Worm (Caenorhabditis elegans) whole organism, early embryonic: Measurements from ENCODE around the gene sra-14.

Experiments used
- B0310.2 ChIP-seq: sonication (generic microtip); optimal IDR thresholded peaks from 2 replicates; lab custom pipeline; 2016; ENCODE audit warnings: mild to moderate bottlenecking, missing genetic modification characterization, missing compliant biosample characterization
- F13C5.2 ChIP-seq: sonication (generic microtip); optimal IDR thresholded peaks from 2 replicates; lab custom pipeline; 2017; ENCODE audit warnings: mild to moderate bottlenecking, missing genetic modification characterization, inconsistent platforms, missing compliant biosample characterization
- aly-1 ChIP-seq: sonication (generic microtip); optimal IDR thresholded peaks from 2 replicates; lab custom pipeline; 2016; ENCODE audit warnings: missing genetic modification characterization, missing compliant biosample characterization
- ama-1 ChIP-seq: fragments of 150-350 bp; optimal IDR thresholded peaks from 2 replicates; lab custom pipeline; 2014
- ceh-13 ChIP-seq: fragments of 200-800 bp; sonication (Bioruptor generic); optimal IDR thresholded peaks from 2 replicates; lab custom pipeline; 2018; ENCODE audit warnings: mild to moderate bottlenecking, missing genetic modification characterization, missing compliant biosample characterization
- ceh-36 ChIP-seq: sonication (generic microtip); optimal IDR thresholded peaks from 2 replicates; lab custom pipeline; 2016; ENCODE audit warnings: missing genetic modification characterization, inconsistent platforms, missing compliant biosample characterization
- ets-7 ChIP-seq: sonication (generic microtip); optimal IDR thresholded peaks from 2 replicates; lab custom pipeline; 2016; ENCODE audit warnings: missing genotype, missing genetic modification characterization, missing compliant biosample characterization
- flt-1 ChIP-seq: fragments of 200-800 bp; sonication (Bioruptor generic); IDR thresholded peaks from 2 replicates; pipeline ENCODE4 v1.3.6; 2022; ENCODE audit warnings: missing genetic modification characterization, missing compliant biosample characterization
- hmbx-1 ChIP-seq: sonication (generic microtip); optimal IDR thresholded peaks from 2 replicates; lab custom pipeline; 2016; ENCODE audit warnings: mild to moderate bottlenecking, missing genetic modification characterization, missing compliant biosample characterization
- hmg-4 ChIP-seq: fragments of 200-800 bp; sonication (Bioruptor generic); optimal IDR thresholded peaks from 2 replicates; lab custom pipeline; 2018; ENCODE audit warnings: mild to moderate bottlenecking, missing genetic modification characterization, missing compliant biosample characterization
- hnd-1 ChIP-seq: sonication (generic microtip); optimal IDR thresholded peaks from 2 replicates; lab custom pipeline; 2016; ENCODE audit warnings: missing genetic modification characterization, missing compliant biosample characterization
- pes-1 ChIP-seq: fragments of 200-800 bp; sonication (Bioruptor generic); IDR thresholded peaks from 2 replicates; pipeline ENCODE4 v1.3.6; 2022; ENCODE audit warnings: missing genetic modification reagents, missing genetic modification characterization, missing compliant biosample characterization
- scrt-1 ChIP-seq: fragments of 200-800 bp; sonication (Bioruptor generic); IDR thresholded peaks from 2 replicates; pipeline ENCODE4 v1.3.6; 2022; ENCODE audit warnings: missing genetic modification characterization, missing compliant biosample characterization
- sea-1 ChIP-seq: fragments of 200-800 bp; sonication (Bioruptor generic); conservative IDR thresholded peaks from 2 replicates; pipeline ENCODE4 v1.3.6; 2022; ENCODE audit warnings: missing genetic modification characterization, missing compliant biosample characterization
- tbx-11 ChIP-seq: fragments of 200-800 bp; sonication (Bioruptor generic); IDR thresholded peaks from 2 replicates; pipeline ENCODE4 v1.3.6; 2022; ENCODE audit warnings: missing genetic modification characterization, missing compliant biosample characterization
- tbx-37 ChIP-seq: fragments of 200-800 bp; sonication (Bioruptor generic); conservative IDR thresholded peaks from 2 replicates; pipeline ENCODE4 v1.3.6; 2022; ENCODE audit warnings: missing genetic modification reagents, missing genetic modification characterization, missing compliant biosample characterization
- tra-4 ChIP-seq: sonication (generic microtip); optimal IDR thresholded peaks from 2 replicates; lab custom pipeline; 2017; ENCODE audit warnings: missing genetic modification characterization, missing compliant biosample characterization

Gene sra-14

DNA sequence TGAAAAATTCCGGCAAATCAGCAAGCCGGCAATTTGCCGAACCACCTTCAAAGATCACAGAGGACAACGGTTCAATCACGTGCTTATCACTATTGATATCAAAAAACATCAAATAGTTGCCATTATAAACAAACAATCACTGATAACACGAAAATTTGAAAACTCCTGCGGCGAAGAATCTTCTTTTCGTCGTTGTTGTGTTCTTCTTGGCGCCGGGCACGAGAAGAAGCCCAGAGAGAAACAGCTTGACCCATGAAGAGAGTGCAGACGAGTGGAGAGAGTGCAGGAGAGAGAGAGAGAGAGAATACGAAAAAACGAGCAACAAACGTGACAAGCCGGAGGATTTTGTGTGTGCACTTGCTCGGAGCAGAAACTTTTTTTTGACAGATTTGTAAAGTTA, 6.4 kb upstream of the sra-14 start:
- TF ChIP-seq aly-1 (tag; lab: Kevin White, UChicago) (no peak), ets-7 (no peak), ceh-13 (GFP tag; lab: Kevin White, UChicago) (no peak), flt-1 (GFP tag; lab: Robert Waterston, UW) (no peak), tbx-11 (GFP tag; lab: Robert Waterston, UW) (no peak), B0310.2 (no peak)

DNA sequence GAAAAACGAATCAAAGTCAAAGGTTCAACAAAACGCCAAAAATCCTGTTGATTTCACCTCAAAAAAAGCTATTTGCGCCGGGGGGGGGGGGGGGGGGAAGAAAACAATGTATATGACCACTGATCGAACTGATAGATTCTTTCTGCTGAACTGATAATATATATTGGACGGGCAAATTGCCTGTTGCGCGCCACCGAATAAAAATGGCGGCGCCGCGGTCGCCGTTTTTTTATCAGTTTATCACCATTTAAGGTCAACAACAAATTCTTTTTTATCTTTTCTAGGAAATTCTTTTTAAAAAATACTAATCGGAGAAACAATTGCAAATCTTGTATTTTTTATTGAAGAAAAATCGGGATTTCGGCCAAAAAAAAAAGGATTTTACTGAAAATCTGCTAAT, 5.3 kb upstream of the sra-14 start:
- TF ChIP-seq hmbx-1 (no peak), sea-1 (GFP tag; lab: Robert Waterston, UW) (no peak), hnd-1 (no peak), tbx-11 (GFP tag; lab: Robert Waterston, UW) (no peak), flt-1 (GFP tag; lab: Robert Waterston, UW) (no peak), ama-1 (lab: Kevin White, UChicago) (no peak), tbx-37 (GFP tag; lab: Robert Waterston, UW) (no peak), B0310.2 (no peak), scrt-1 (GFP tag; lab: Robert Waterston, UW) (no peak), tra-4 (no peak), F13C5.2 (tag; lab: Kevin White, UChicago) (no peak), ceh-13 (GFP tag; lab: Kevin White, UChicago) (no peak)

DNA sequence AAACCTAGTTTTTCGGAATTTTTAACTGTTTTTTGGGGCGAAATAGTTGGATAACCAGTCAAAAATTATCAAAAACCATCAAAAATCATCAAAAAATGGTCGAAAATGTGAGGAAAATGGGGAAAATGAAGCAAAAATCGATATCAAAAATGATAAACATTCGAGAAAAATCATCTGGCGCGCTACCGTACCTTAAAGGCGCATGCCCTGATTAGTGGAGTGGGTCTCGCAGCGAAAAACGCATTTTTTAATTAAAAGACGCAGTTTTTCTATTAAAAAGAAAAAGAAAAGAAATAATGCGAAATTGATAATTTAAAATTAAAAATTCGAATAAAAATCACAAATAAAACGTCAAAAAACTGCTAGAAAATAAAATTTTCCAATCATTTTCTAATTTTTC, 4.7 kb upstream of the sra-14 start, which contains the start of gene F35C5.1:
F35C5.1 (plus strand) TSS at position 399 of the 400 bp plus-strand sequence.
- TF ChIP-seq tbx-11 (GFP tag; lab: Robert Waterston, UW) (no peak), hmg-4 (GFP tag; lab: Kevin White, UChicago) (no peak), ceh-13 (GFP tag; lab: Kevin White, UChicago) (no peak), hnd-1 (no peak)

DNA sequence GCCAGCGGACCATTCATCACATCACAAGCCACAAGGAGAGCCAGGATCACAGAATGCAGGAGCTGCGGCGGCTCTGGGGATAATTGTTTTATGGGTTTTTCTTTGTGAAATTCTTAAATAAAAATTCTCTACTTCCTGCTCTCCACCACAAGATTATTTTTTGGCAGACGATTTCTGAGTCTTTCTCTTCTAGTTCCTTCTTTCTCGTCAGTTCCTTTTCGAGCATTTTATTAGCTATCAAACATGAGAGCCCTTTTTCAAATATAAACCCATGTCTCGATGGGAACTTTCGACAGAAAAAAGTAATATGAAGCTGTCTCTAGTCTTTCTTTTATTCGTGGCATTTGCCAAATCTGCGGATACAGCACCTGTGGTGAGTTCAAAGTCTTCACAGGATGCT, 3.4 kb downstream of the sra-14 start, which contains the start of gene F35C5.3:
F35C5.3 (plus strand) TSS at position 301 of the 400 bp plus-strand sequence.
- TF ChIP-seq hnd-1, result no peak
- TF ChIP-seq ceh-36, result no peak
- TF ChIP-seq ama-1 (lab: Kevin White, UChicago), result no peak
- TF ChIP-seq B0310.2, result no peak

DNA sequence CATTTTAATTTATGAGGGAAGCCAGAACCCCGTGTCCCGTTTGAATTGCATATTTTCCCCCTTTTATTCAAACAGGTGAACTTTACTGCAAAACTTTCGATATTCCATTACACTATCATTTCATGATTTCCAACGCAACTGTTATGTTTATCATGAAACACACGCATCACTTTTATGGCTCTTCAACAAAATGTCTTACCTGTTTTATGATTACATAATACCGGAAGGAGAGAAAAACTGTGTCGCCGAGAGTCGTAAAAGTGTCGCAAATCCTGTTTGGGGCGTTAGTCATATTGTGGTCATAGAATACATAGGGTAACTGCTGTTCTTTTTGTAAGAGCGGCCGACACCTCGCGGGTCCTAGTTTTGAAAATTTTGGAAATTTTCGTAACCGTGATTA, 7.3 kb downstream of the sra-14 start:
- TF ChIP-seq tbx-11 (GFP tag; lab: Robert Waterston, UW), result no peak
- no peak for TF ChIP-seq pes-1 (GFP tag; lab: Robert Waterston, UW)
- no peak for TF ChIP-seq hmg-4 (GFP tag; lab: Kevin White, UChicago)
- no peak for TF ChIP-seq aly-1 (tag; lab: Kevin White, UChicago)
- no peak for TF ChIP-seq ceh-13 (GFP tag; lab: Kevin White, UChicago)
- TF ChIP-seq ama-1 (lab: Kevin White, UChicago), result no peak
- TF ChIP-seq tra-4, result no peak
- TF ChIP-seq flt-1 (GFP tag; lab: Robert Waterston, UW), result no peak
- TF ChIP-seq hnd-1, result no peak
- TF ChIP-seq hmbx-1, result no peak
- no peak for TF ChIP-seq sea-1 (GFP tag; lab: Robert Waterston, UW)
- no peak for TF ChIP-seq F13C5.2 (tag; lab: Kevin White, UChicago)
- TF ChIP-seq scrt-1 (GFP tag; lab: Robert Waterston, UW), result no peak
- TF ChIP-seq tbx-37 (GFP tag; lab: Robert Waterston, UW), result no peak

DNA sequence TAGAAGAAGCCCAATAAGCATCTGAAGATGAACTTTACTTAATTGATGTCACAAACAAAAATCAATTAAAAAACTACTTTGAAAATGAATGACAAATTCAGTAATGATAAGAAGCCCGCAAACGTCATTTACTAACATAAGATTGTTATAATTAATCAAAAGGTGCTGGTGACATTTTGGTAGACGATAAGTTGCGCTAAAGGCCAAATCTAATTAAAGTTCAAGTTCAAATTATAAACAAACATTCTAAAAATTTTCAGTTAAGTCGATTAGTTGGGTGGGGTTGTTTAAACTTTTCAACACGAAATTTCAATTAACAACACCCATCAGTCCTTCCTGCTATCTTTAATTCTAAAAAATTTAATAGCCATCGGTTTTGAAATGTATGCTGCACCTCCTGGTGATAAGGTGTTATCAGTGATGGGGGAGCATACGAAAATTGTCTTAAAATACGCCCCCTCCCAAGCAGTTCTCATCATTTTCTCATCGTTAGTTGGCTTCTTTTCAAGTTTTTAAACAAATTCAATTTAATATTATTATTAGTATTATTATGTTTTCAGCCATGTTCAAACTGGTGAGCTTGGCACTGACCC, 10.1 kb downstream of the sra-14 start, which contains the start of the genes clec-62 and clec-63:
clec-62 (minus strand) TSS at position 51 of the 593 bp plus-strand sequence.
clec-63 (plus strand) TSS at position 561 of the 593 bp plus-strand sequence.
- TF ChIP-seq sea-1 (GFP tag; lab: Robert Waterston, UW) (no peak), pes-1 (GFP tag; lab: Robert Waterston, UW) (no peak), hnd-1 (no peak), B0310.2 (no peak), scrt-1 (GFP tag; lab: Robert Waterston, UW) (no peak)

DNA sequence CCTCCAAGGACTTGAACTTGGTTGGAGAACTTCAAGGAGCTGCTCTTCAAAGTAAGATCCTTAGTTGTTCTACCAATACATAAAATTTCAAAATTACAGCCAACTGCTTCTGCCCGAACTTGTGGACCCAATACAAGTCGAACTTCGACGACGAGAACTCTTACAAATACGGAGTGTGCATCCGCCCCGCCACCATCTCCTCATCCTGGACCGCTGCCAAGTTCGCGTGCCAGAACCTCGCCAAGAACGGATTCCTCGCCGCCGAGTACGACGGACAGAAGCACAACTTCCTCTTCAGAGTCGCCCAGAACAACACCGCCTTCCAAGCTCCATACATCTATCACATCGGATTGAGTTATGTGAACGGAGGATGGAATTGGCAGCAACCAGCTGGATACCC, 11.6 kb downstream of the sra-14 start:
- TF ChIP-seq ets-7 (no peak), flt-1 (GFP tag; lab: Robert Waterston, UW) (no peak), F13C5.2 (tag; lab: Kevin White, UChicago) (no peak), scrt-1 (GFP tag; lab: Robert Waterston, UW) (no peak), pes-1 (GFP tag; lab: Robert Waterston, UW) (no peak), hnd-1 (no peak), hmbx-1 (no peak), aly-1 (tag; lab: Kevin White, UChicago) (no peak), ceh-36 (no peak), B0310.2 (no peak), sea-1 (GFP tag; lab: Robert Waterston, UW) (no peak), ceh-13 (GFP tag; lab: Kevin White, UChicago) (no peak), tra-4 (no peak), ama-1 (lab: Kevin White, UChicago) (no peak), tbx-37 (GFP tag; lab: Robert Waterston, UW) (no peak), hmg-4 (GFP tag; lab: Kevin White, UChicago) (no peak)

DNA sequence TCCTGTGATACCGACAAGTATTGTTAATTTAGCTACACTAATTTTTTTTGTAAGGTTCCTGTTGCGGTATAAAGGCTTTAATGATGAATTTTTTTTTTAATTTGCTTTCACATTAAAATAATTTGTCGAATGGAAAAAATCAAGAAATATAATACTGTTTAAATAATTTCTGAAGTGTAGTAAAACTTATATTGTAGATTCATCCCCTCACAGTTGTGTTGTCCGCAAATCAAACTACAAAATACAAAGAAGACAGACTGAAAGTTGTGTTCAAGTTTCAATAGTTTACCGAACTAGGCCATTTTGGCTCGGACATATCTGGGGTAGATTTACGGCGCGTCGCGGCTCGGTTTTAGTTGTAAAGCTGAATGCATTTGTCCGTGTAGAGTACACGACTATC, 12.3 kb downstream of the sra-14 start:
- TF ChIP-seq B0310.2 (no peak), F13C5.2 (tag; lab: Kevin White, UChicago) (no peak), tbx-11 (GFP tag; lab: Robert Waterston, UW) (no peak), ceh-36 (no peak), hmg-4 (GFP tag; lab: Kevin White, UChicago) (no peak), pes-1 (GFP tag; lab: Robert Waterston, UW) (no peak), scrt-1 (GFP tag; lab: Robert Waterston, UW) (no peak), tra-4 (no peak), hnd-1 (no peak), hmbx-1 (no peak), tbx-37 (GFP tag; lab: Robert Waterston, UW) (no peak)
